Worm (Caenorhabditis elegans) whole organism, L1 larva: Measurements from ENCODE around the gene F59A7.2.

ENCODE experiments used
- F16B12.6 ChIP-seq: fragments of 150-350 bp; optimal IDR thresholded peaks from 2 replicates; lab custom pipeline; 2014; ENCODE audit warnings: missing biosample characterization, missing genetic modification characterization
- alr-1 ChIP-seq: fragments of 200-800 bp; sonication (Bioruptor generic); optimal IDR thresholded peaks from 2 replicates; lab custom pipeline; 2018; ENCODE audit warnings: borderline replicate concordance, mild to moderate bottlenecking, missing genetic modification characterization, missing compliant biosample characterization
- blmp-1 ChIP-seq: fragments of 150-350 bp; optimal IDR thresholded peaks from 2 replicates; lab custom pipeline; 2014; ENCODE audit warnings: missing biosample characterization, missing genetic modification characterization
- ceh-63 ChIP-seq: fragments of 200-800 bp; sonication (Bioruptor generic); optimal IDR thresholded peaks from 2 replicates; lab custom pipeline; 2018; ENCODE audit warnings: mild to moderate bottlenecking, missing genetic modification characterization, missing compliant biosample characterization
- ceh-8 ChIP-seq: fragments of 200-800 bp; sonication (Bioruptor generic); optimal IDR thresholded peaks from 2 replicates; lab custom pipeline; 2018; ENCODE audit warnings: mild to moderate bottlenecking, missing genetic modification characterization, moderate library complexity, missing compliant biosample characterization
- ceh-90 ChIP-seq: sonication (generic microtip); optimal IDR thresholded peaks from 2 replicates; lab custom pipeline; 2016; ENCODE audit warnings: missing genetic modification characterization, missing compliant biosample characterization
- ces-1 ChIP-seq: fragments of 150-350 bp; optimal IDR thresholded peaks from 2 replicates; lab custom pipeline; 2014; ENCODE audit warnings: missing biosample characterization, missing genetic modification reagents, missing genetic modification characterization
- efl-1 ChIP-seq, 4 experiments: fragments of 150-350 bp; optimal IDR thresholded peaks in 3 of 4; peaks in 1 of 4; 1 replicate in 1 of 4; 2 replicates in 3 of 4; lab custom pipeline; 2014; ENCODE audit warnings: missing biosample characterization in 2 of 4, missing genetic modification characterization in 2 of 4, missing genetic modification reagents in 2 of 4
- efl-3 ChIP-seq: fragments of 200-800 bp; sonication (Bioruptor generic); optimal IDR thresholded peaks from 2 replicates; lab custom pipeline; 2018; ENCODE audit warnings: mild to moderate bottlenecking, missing genetic modification characterization, missing compliant biosample characterization
- egl-27 ChIP-seq, 2 experiments: fragments of 150-350 bp in 1 of 2; sonication (generic microtip); optimal IDR thresholded peaks; 3 replicates each; lab custom pipeline; 2017 to 2018; ENCODE audit warnings: missing biosample characterization in 2 of 2, missing genetic modification characterization in 2 of 2, missing genetic modification reagents in 2 of 2
- elt-2 ChIP-seq: sonication (generic microtip); optimal IDR thresholded peaks from 2 replicates; lab custom pipeline; 2016; ENCODE audit warnings: missing genetic modification characterization, mild to moderate bottlenecking, inconsistent platforms, missing compliant biosample characterization, missing genetic modification reagents
- elt-3 ChIP-seq, 6 experiments: fragments of 150-350 bp in 1 of 6; sonication (generic microtip); optimal IDR thresholded peaks; 2 replicates each; lab custom pipeline; 2017 to 2018; ENCODE audit warnings: missing biosample characterization in 6 of 6, missing genetic modification characterization in 6 of 6, inconsistent platforms in 1 of 6
- ets-5 ChIP-seq: fragments of 200-800 bp; sonication (Bioruptor generic); IDR thresholded peaks from 2 replicates; pipeline ENCODE4 v1.3.6; 2022; ENCODE audit warnings: missing genetic modification characterization, missing compliant biosample characterization
- fos-1 ChIP-seq: fragments of 150-350 bp; optimal IDR thresholded peaks from 2 replicates; lab custom pipeline; 2014; ENCODE audit warnings: missing biosample characterization, missing genetic modification characterization
- grh-1 ChIP-seq: fragments of 200-800 bp; sonication (Bioruptor generic); IDR thresholded peaks from 2 replicates; pipeline ENCODE4 v1.3.6; 2022; ENCODE audit warnings: missing genetic modification reagents, missing genetic modification characterization, missing compliant biosample characterization
- lin-13 ChIP-seq: fragments of 150-350 bp; optimal IDR thresholded peaks from 2 replicates; lab custom pipeline; 2014; ENCODE audit warnings: missing biosample characterization, missing genetic modification reagents, missing genetic modification characterization
- lir-3 ChIP-seq: sonication (generic microtip); optimal IDR thresholded peaks from 2 replicates; lab custom pipeline; 2016; ENCODE audit warnings: mild to moderate bottlenecking, missing genetic modification characterization, moderate library complexity, missing compliant biosample characterization; ENCODE audit not compliant: poor library complexity
- mdl-1 ChIP-seq, 2 experiments: fragments of 150-350 bp; optimal IDR thresholded peaks; 2 replicates each; lab custom pipeline; 2014 to 2017; ENCODE audit warnings: missing biosample characterization in 2 of 2, missing genetic modification characterization in 2 of 2, inconsistent platforms in 1 of 2
- mef-2 ChIP-seq: fragments of 150-350 bp; optimal IDR thresholded peaks from 2 replicates; lab custom pipeline; 2014; ENCODE audit warnings: missing biosample characterization, missing genetic modification characterization
- mep-1 ChIP-seq: fragments of 150-350 bp; optimal IDR thresholded peaks from 2 replicates; lab custom pipeline; 2014; ENCODE audit warnings: missing biosample characterization, missing genetic modification characterization
- nhr-20 ChIP-seq: sonication (generic microtip); optimal IDR thresholded peaks from 2 replicates; lab custom pipeline; 2016; ENCODE audit warnings: mild to moderate bottlenecking, missing genetic modification characterization, missing compliant biosample characterization
- nhr-76 ChIP-seq: sonication (generic microtip); optimal IDR thresholded peaks from 2 replicates; lab custom pipeline; 2017; ENCODE audit warnings: missing biosample characterization, missing genetic modification characterization
- nhr-85 ChIP-seq: sonication (generic microtip); peaks from one replicate; lab custom pipeline; 2016; ENCODE audit warnings: missing genetic modification characterization, inconsistent platforms, missing compliant biosample characterization
- nhr-90 ChIP-seq: sonication (generic microtip); optimal IDR thresholded peaks from 2 replicates; lab custom pipeline; 2016; ENCODE audit warnings: mild to moderate bottlenecking, missing genetic modification characterization, missing compliant biosample characterization; ENCODE audit not compliant: poor library complexity
- pqm-1 ChIP-seq: sonication (generic microtip); optimal IDR thresholded peaks from 3 replicates; lab custom pipeline; 2017; ENCODE audit warnings: missing biosample characterization, missing genetic modification characterization
- rnt-1 ChIP-seq: sonication (generic microtip); optimal IDR thresholded peaks from 2 replicates; lab custom pipeline; 2016; ENCODE audit warnings: mild to moderate bottlenecking, missing genetic modification characterization, moderate library complexity, missing compliant biosample characterization
- sup-37 ChIP-seq: fragments of 200-800 bp; sonication (Bioruptor generic); optimal IDR thresholded peaks from 2 replicates; lab custom pipeline; 2018; ENCODE audit warnings: mild to moderate bottlenecking, missing genetic modification characterization, missing compliant biosample characterization
- swsn-7 ChIP-seq: sonication (generic microtip); optimal IDR thresholded peaks from 2 replicates; lab custom pipeline; 2016; ENCODE audit warnings: missing genetic modification characterization, missing compliant biosample characterization
- tbx-2 ChIP-seq: sonication (generic microtip); optimal IDR thresholded peaks from 2 replicates; lab custom pipeline; 2016; ENCODE audit warnings: missing genetic modification characterization, missing compliant biosample characterization
- unc-30 ChIP-seq: sonication (generic microtip); optimal IDR thresholded peaks from 2 replicates; lab custom pipeline; 2017; ENCODE audit warnings: missing biosample characterization, missing genetic modification characterization
- ztf-11 ChIP-seq, 2 experiments: sonication (generic microtip); optimal IDR thresholded peaks; 2 replicates each; lab custom pipeline; 2016 to 2017; ENCODE audit warnings: missing genetic modification characterization in 2 of 2, missing biosample characterization in 1 of 2, missing compliant biosample characterization in 1 of 2
- ztf-4 ChIP-seq: fragments of 150-350 bp; optimal IDR thresholded peaks from 2 replicates; lab custom pipeline; 2014; ENCODE audit warnings: missing biosample characterization, missing genetic modification characterization

Gene F59A7.2

ce11 chrV:2055765-2056504 lies 39.6 kb upstream of the F59A7.2 start (continued):
- TF ChIP-seq ets-5 (GFP tag; lab: Robert Waterston, UW), result no peak
- no peak for TF ChIP-seq fos-1 (tag; lab: Kevin White, UChicago)
- TF ChIP-seq pqm-1 (tag; lab: Kevin White, UChicago), result no peak
- no peak for TF ChIP-seq unc-30 (tag; lab: Kevin White, UChicago)
- TF ChIP-seq ceh-90, result no peak
- TF ChIP-seq tbx-2 (tag; lab: Kevin White, UChicago), result no peak
- no peak for TF ChIP-seq efl-3 (GFP tag; lab: Kevin White, UChicago)
- no peak for TF ChIP-seq swsn-7 (tag; lab: Kevin White, UChicago)
- TF ChIP-seq blmp-1 (tag; lab: Kevin White, UChicago), result peak; percentile 47
- TF ChIP-seq ztf-4 (tag; lab: Kevin White, UChicago), result no peak
- TF ChIP-seq elt-2, result peak; percentile 12
- peak; percentile 17 for TF ChIP-seq mep-1 (tag; lab: Kevin White, UChicago)
- no peak for TF ChIP-seq lir-3 (tag; lab: Kevin White, UChicago)
- no peak for TF ChIP-seq rnt-1
- TF ChIP-seq nhr-76 (tag; lab: Kevin White, UChicago), result no peak
- TF ChIP-seq ces-1 (GFP tag; lab: Kevin White, UChicago), result no peak
- TF ChIP-seq elt-3 (tag; optimal IDR thresholded peaks at IDR 0.05; lab: Kevin White, UChicago), result no peak
- no peak for TF ChIP-seq sup-37 (GFP tag; lab: Kevin White, UChicago)
- TF ChIP-seq lin-13, result no peak
- TF ChIP-seq alr-1 (tag; lab: Kevin White, UChicago), result no peak
- no peak for TF ChIP-seq nhr-90 (tag; lab: Kevin White, UChicago)
- TF ChIP-seq ceh-63 (GFP tag; lab: Kevin White, UChicago), result no peak
- TF ChIP-seq ztf-11 (tag; optimal IDR thresholded peaks at IDR 0.05; lab: Kevin White, UChicago), result no peak
- TF ChIP-seq egl-27 (tag; optimal IDR thresholded peaks at IDR 0.05; lab: Kevin White, UChicago), result no peak

ce11 chrV:2054254-2054653 lies 37.9 kb upstream of the F59A7.2 start:
- peak; percentile 20 for TF ChIP-seq nhr-20
- TF ChIP-seq blmp-1 (tag; lab: Kevin White, UChicago), result peak; percentile 55
- TF ChIP-seq ztf-11 (tag; optimal IDR thresholded peaks at IDR 0.05; lab: Kevin White, UChicago), result no peak
- peak in 1 of 2 experiments; percentile 0 for TF ChIP-seq efl-1 (optimal IDR thresholded peaks at IDR 0.05; lab: Kevin White, UChicago)
- no peak for TF ChIP-seq efl-1 (GFP tag; optimal IDR thresholded peaks at IDR 0.05 in 1 of 2; lab: Kevin White, UChicago)
- no peak for TF ChIP-seq mdl-1 (tag; optimal IDR thresholded peaks at IDR 0.05; lab: Kevin White, UChicago)
- TF ChIP-seq, all 84 proteins: peak for 3

ce11 chrV:2053509-2053908 lies 37.2 kb upstream of the F59A7.2 start, which contains the start of gene comt-5:
comt-5 (minus strand) TSS chrV:2053609.
- TF ChIP-seq elt-3 (tag; optimal IDR thresholded peaks at IDR 0.05; lab: Kevin White, UChicago) (no peak), ces-1 (GFP tag; lab: Kevin White, UChicago) (no peak), grh-1 (GFP tag; lab: Robert Waterston, UW) (no peak), F16B12.6 (tag; lab: Kevin White, UChicago) (no peak), mef-2 (tag; lab: Kevin White, UChicago) (no peak)

ce11 chrV:2051507-2051906 lies 35.2 kb upstream of the F59A7.2 start, which contains the start of gene Y40B10A.11:
Y40B10A.11 (minus strand) TSS chrV:2051607.
- TF ChIP-seq nhr-85 (tag; lab: Kevin White, UChicago) (no peak), blmp-1 (tag; lab: Kevin White, UChicago) (peak; percentile 7)

- TF ChIP-seq ceh-8 (GFP tag; lab: Kevin White, UChicago) (peak; percentile 78), elt-2 (no peak)
Observed at ce11 chrV:2050790-2051189, 34.5 kb upstream of the F59A7.2 start.
